Worm (Caenorhabditis elegans) whole organism, mixed stage, embryonic: ENCODE measurements around the gene inx-6.

ENCODE experiments used
- M03D4.4 ChIP-seq: sonication (generic microtip); optimal IDR thresholded peaks from 2 replicates; lab custom pipeline; 2017; ENCODE audit warnings: mild to moderate bottlenecking, missing genetic modification characterization, missing compliant biosample characterization
- bed-3 ChIP-seq: fragments of 200-800 bp; sonication (Bioruptor generic); optimal IDR thresholded peaks from 3 replicates; lab custom pipeline; 2018; ENCODE audit warnings: mild to moderate bottlenecking, missing genetic modification characterization, moderate library complexity, missing compliant biosample characterization
- blmp-1 ChIP-seq: fragments of 150-350 bp; optimal IDR thresholded peaks from 2 replicates; lab custom pipeline; 2014; ENCODE audit warnings: missing biosample characterization, missing genetic modification characterization
- ceh-39 ChIP-seq: fragments of 150-350 bp; optimal IDR thresholded peaks from 2 replicates; lab custom pipeline; 2014; ENCODE audit warnings: missing biosample characterization, missing genetic modification characterization
- ceh-43 ChIP-seq: fragments of 200-800 bp; sonication (Bioruptor generic); optimal IDR thresholded peaks from 2 replicates; lab custom pipeline; 2018; ENCODE audit warnings: mild to moderate bottlenecking, missing genetic modification characterization, moderate library complexity, missing compliant biosample characterization
- ceh-83 ChIP-seq: fragments of 200-800 bp; sonication (Bioruptor generic); optimal IDR thresholded peaks from 2 replicates; lab custom pipeline; 2018; ENCODE audit warnings: mild to moderate bottlenecking, missing genetic modification characterization, missing compliant biosample characterization
- ces-1 ChIP-seq: fragments of 150-350 bp; optimal IDR thresholded peaks from 2 replicates; lab custom pipeline; 2014; ENCODE audit warnings: missing biosample characterization, missing genetic modification reagents, missing genetic modification characterization
- cnd-1 ChIP-seq: fragments of 200-800 bp; sonication (Bioruptor generic); optimal IDR thresholded peaks from 2 replicates; lab custom pipeline; 2018; ENCODE audit warnings: mild to moderate bottlenecking, missing genetic modification characterization, missing compliant biosample characterization
- drap-1 ChIP-seq: fragments of 200-800 bp; sonication (Bioruptor generic); optimal IDR thresholded peaks from 3 replicates; lab custom pipeline; 2018; ENCODE audit warnings: mild to moderate bottlenecking, missing genetic modification characterization, missing compliant biosample characterization
- elt-1 ChIP-seq: sonication (generic microtip); optimal IDR thresholded peaks from 2 replicates; lab custom pipeline; 2017; ENCODE audit warnings: missing genetic modification characterization, mild to moderate bottlenecking, missing compliant biosample characterization, antibody characterized with exemption, moderate library complexity, borderline replicate concordance; ENCODE audit not compliant: insufficient read depth
- elt-3 ChIP-seq: fragments of 150-350 bp; optimal IDR thresholded peaks from 2 replicates; lab custom pipeline; 2014; ENCODE audit warnings: missing biosample characterization, missing genetic modification characterization
- flh-1 ChIP-seq: fragments of 200-800 bp; sonication (Bioruptor generic); optimal IDR thresholded peaks from 2 replicates; lab custom pipeline; 2018; ENCODE audit warnings: mild to moderate bottlenecking, missing genetic modification characterization, moderate library complexity, missing compliant biosample characterization
- ham-2 ChIP-seq: fragments of 200-800 bp; sonication (Bioruptor generic); optimal IDR thresholded peaks from 2 replicates; lab custom pipeline; 2018; ENCODE audit warnings: mild to moderate bottlenecking, missing genetic modification characterization, missing compliant biosample characterization
- hlh-1 ChIP-seq: fragments of 150-350 bp; optimal IDR thresholded peaks from 2 replicates; lab custom pipeline; 2014; ENCODE audit warnings: missing biosample characterization, missing genetic modification reagents, missing genetic modification characterization
- lin-13 ChIP-seq: fragments of 150-350 bp; optimal IDR thresholded peaks from 2 replicates; lab custom pipeline; 2014; ENCODE audit warnings: missing biosample characterization, missing genetic modification characterization
- lin-32 ChIP-seq: fragments of 200-800 bp; sonication (Bioruptor generic); optimal IDR thresholded peaks from 2 replicates; lab custom pipeline; 2018; ENCODE audit warnings: mild to moderate bottlenecking, missing genetic modification characterization, missing compliant biosample characterization
- lsy-2 ChIP-seq: fragments of 150-350 bp; optimal IDR thresholded peaks from 2 replicates; lab custom pipeline; 2014; ENCODE audit warnings: missing biosample characterization, missing genetic modification characterization
- mab-5 ChIP-seq: fragments of 150-350 bp; optimal IDR thresholded peaks from 2 replicates; lab custom pipeline; 2014; ENCODE audit warnings: missing biosample characterization, missing genetic modification characterization
- mep-1 ChIP-seq: fragments of 150-350 bp; optimal IDR thresholded peaks from 2 replicates; lab custom pipeline; 2017; ENCODE audit warnings: missing biosample characterization, missing genetic modification reagents, missing genetic modification characterization, inconsistent platforms
- mls-2 ChIP-seq: sonication (generic microtip); optimal IDR thresholded peaks from 2 replicates; lab custom pipeline; 2016; ENCODE audit warnings: mild to moderate bottlenecking, missing genetic modification characterization, moderate library complexity, missing compliant biosample characterization
- nhr-12 ChIP-seq: fragments of 150-350 bp; optimal IDR thresholded peaks from 2 replicates; lab custom pipeline; 2014; ENCODE audit warnings: missing biosample characterization, missing genetic modification characterization
- nhr-2 ChIP-seq: fragments of 150-350 bp; optimal IDR thresholded peaks from 2 replicates; lab custom pipeline; 2014; ENCODE audit warnings: missing biosample characterization, missing genetic modification characterization
- nhr-237 ChIP-seq: fragments of 150-350 bp; optimal IDR thresholded peaks from 2 replicates; lab custom pipeline; 2014; ENCODE audit warnings: missing biosample characterization, missing genetic modification characterization
- nhr-28 ChIP-seq: fragments of 150-350 bp; optimal IDR thresholded peaks from 2 replicates; lab custom pipeline; 2014; ENCODE audit warnings: missing biosample characterization, missing genetic modification characterization
- nhr-76 ChIP-seq: sonication (generic microtip); optimal IDR thresholded peaks from 2 replicates; lab custom pipeline; 2017; ENCODE audit warnings: missing biosample characterization, missing genetic modification characterization
- pha-4 ChIP-seq: fragments of 150-350 bp; optimal IDR thresholded peaks from 2 replicates; lab custom pipeline; 2018; ENCODE audit warnings: missing biosample characterization, missing genetic modification reagents, missing genetic modification characterization
- sem-2 ChIP-seq: fragments of 200-800 bp; sonication (Bioruptor generic); optimal IDR thresholded peaks from 2 replicates; lab custom pipeline; 2018; ENCODE audit warnings: mild to moderate bottlenecking, missing genetic modification characterization, missing compliant biosample characterization
- snpc-4 ChIP-seq: fragments of 150-350 bp; optimal IDR thresholded peaks from 2 replicates; lab custom pipeline; 2014; ENCODE audit warnings: missing biosample characterization, missing genetic modification characterization
- sptf-1 ChIP-seq: sonication (generic microtip); optimal IDR thresholded peaks from 2 replicates; lab custom pipeline; 2017; ENCODE audit warnings: mild to moderate bottlenecking, missing genetic modification characterization, moderate library complexity, missing compliant biosample characterization
- tbx-8 ChIP-seq: fragments of 200-800 bp; sonication (Bioruptor generic); optimal IDR thresholded peaks from 2 replicates; lab custom pipeline; 2018; ENCODE audit warnings: mild to moderate bottlenecking, missing genetic modification characterization, moderate library complexity, missing compliant biosample characterization
- unc-120 ChIP-seq: sonication (generic microtip); optimal IDR thresholded peaks from 2 replicates; lab custom pipeline; 2017; ENCODE audit warnings: missing genetic modification characterization, missing compliant biosample characterization; ENCODE audit not compliant: poor library complexity, severe bottlenecking
- unc-39 ChIP-seq: fragments of 150-350 bp; optimal IDR thresholded peaks from 2 replicates; lab custom pipeline; 2014; ENCODE audit warnings: missing biosample characterization, missing genetic modification characterization
- unc-62 ChIP-seq: fragments of 150-350 bp; optimal IDR thresholded peaks from 2 replicates; lab custom pipeline; 2014; ENCODE audit warnings: missing biosample characterization, missing genetic modification reagents, missing genetic modification characterization
- zip-8 ChIP-seq: fragments of 150-350 bp; optimal IDR thresholded peaks from 2 replicates; lab custom pipeline; 2014; ENCODE audit warnings: missing biosample characterization, missing genetic modification characterization
- ztf-11 ChIP-seq: fragments of 150-350 bp; optimal IDR thresholded peaks from 2 replicates; lab custom pipeline; 2014; ENCODE audit warnings: missing biosample characterization, missing genetic modification characterization

Gene inx-6

DNA sequence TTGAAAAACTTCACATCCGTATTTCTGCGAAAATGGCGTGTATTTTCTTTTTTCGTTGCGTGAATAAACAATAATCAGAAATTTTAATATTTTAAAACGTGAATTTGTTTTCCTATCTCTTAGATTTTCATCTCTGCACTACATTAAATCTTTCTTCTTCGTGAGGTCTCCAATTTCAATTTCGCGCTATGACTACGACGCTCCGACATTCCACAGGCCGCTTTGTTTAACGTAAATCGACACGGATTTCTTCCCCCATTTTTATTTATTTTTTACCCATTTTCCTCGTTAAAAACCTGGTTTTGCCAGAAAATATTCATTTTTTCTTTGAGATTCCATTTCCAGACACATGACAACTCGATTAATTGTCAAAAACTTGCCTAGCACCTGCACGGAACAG lies 21.7 kb upstream of the inx-6 start, which contains the start of the genes T23F6.3 and rbd-1:
Gene T23F6.3 (minus strand): TSS at position 120 of the 400 bp plus-strand sequence.
Gene rbd-1 (plus strand): TSS at position 346 of the 400 bp plus-strand sequence.
- no peak for TF ChIP-seq unc-62
- no peak for TF ChIP-seq bed-3 (GFP tag; lab: Kevin White, UChicago)
- no peak for TF ChIP-seq ceh-43
- no peak for TF ChIP-seq nhr-2 (tag; lab: Kevin White, UChicago)
- TF ChIP-seq nhr-28 (tag; lab: Kevin White, UChicago): no peak
- no peak for TF ChIP-seq ham-2 (GFP tag; lab: Kevin White, UChicago)
- TF ChIP-seq mab-5 (tag; lab: Kevin White, UChicago): peak; percentile 40
- no peak for TF ChIP-seq zip-8 (tag; lab: Kevin White, UChicago)
- TF ChIP-seq ceh-83: no peak
- peak; percentile 78 for TF ChIP-seq lsy-2 (tag; lab: Kevin White, UChicago)
- TF ChIP-seq ztf-11 (tag; lab: Kevin White, UChicago): no peak
- no peak for TF ChIP-seq cnd-1 (tag; lab: Kevin White, UChicago)
- no peak for TF ChIP-seq flh-1 (GFP tag; lab: Kevin White, UChicago)
- TF ChIP-seq lin-13 (tag; lab: Kevin White, UChicago): peak; percentile 74
- no peak for TF ChIP-seq tbx-8 (GFP tag; lab: Kevin White, UChicago)
- no peak for TF ChIP-seq snpc-4 (tag; lab: Kevin White, UChicago)
- no peak for TF ChIP-seq unc-120 (tag; lab: Kevin White, UChicago)
- peak; percentile 41 for TF ChIP-seq drap-1
- no peak for TF ChIP-seq ces-1 (GFP tag; lab: Kevin White, UChicago)
- no peak for TF ChIP-seq nhr-76 (tag; lab: Kevin White, UChicago)
- no peak for TF ChIP-seq elt-1 (tag; lab: Kevin White, UChicago)
- no peak for TF ChIP-seq lin-32 (GFP tag; lab: Kevin White, UChicago)
- peak; percentile 81 for TF ChIP-seq mep-1 (tag; lab: Kevin White, UChicago)
- no peak for TF ChIP-seq mls-2 (tag; lab: Kevin White, UChicago)
- TF ChIP-seq hlh-1 (tag; lab: Kevin White, UChicago): peak; percentile 5
- TF ChIP-seq pha-4 (tag; lab: Kevin White, UChicago): peak; percentile 73
- peak; percentile 81 for TF ChIP-seq nhr-237 (tag; lab: Kevin White, UChicago)
- TF ChIP-seq sptf-1 (tag; lab: Kevin White, UChicago): peak; percentile 71
- TF ChIP-seq elt-3: no peak
- TF ChIP-seq sem-2 (GFP tag; lab: Kevin White, UChicago): no peak
- no peak for TF ChIP-seq ceh-39 (tag; lab: Kevin White, UChicago)
- no peak for TF ChIP-seq unc-39 (tag; lab: Kevin White, UChicago)
- TF ChIP-seq M03D4.4: peak; percentile 10
- no peak for TF ChIP-seq blmp-1 (tag; lab: Kevin White, UChicago)
- no peak for TF ChIP-seq nhr-12 (tag; lab: Kevin White, UChicago)

DNA sequence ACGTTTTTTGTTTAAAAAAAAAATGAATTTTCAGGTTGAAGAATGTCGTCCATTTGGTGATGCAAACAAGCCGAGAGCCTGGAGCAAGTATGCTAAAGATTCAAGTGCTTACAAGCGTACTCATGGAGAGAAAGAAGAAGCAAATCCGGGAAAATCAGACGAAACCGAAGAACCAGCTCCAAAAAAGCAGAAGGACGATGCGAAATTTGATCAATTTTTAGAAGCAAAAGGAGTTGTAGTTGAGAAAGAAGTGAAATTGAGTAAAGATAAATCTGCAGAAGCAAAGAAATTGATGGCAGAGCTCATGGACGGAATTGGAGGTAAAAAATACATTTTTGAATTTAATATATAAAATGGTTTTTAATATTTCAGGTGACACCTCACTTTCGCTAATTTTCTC lies 21.2 kb upstream of the inx-6 start:
- no peak for TF ChIP-seq bed-3 (GFP tag; lab: Kevin White, UChicago)
- no peak for TF ChIP-seq ztf-11 (tag; lab: Kevin White, UChicago)
- TF ChIP-seq flh-1 (GFP tag; lab: Kevin White, UChicago): no peak

DNA sequence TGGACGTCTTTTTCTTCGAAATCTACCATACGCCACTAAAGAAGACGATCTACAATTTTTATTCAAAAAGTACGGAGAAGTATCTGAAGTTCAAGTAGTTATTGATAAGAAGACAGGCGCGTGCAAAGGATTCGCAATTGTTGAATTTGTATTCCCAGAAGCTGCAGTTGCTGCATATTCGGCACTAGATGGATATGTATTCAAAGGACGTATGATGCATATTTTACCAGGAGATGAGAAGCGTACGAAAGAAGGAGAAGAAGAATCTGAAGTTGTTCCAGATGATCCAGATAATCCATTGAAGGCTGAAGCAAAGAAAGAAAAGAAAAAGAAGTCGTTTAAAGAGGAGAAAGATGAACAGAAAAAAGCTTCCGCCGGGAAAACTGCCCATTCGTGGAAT lies 20.5 kb upstream of the inx-6 start:
- TF ChIP-seq nhr-237 (tag; lab: Kevin White, UChicago) (no peak), unc-39 (tag; lab: Kevin White, UChicago) (no peak), ceh-83 (no peak), nhr-2 (tag; lab: Kevin White, UChicago) (no peak), unc-62 (no peak), nhr-76 (tag; lab: Kevin White, UChicago) (no peak), ztf-11 (tag; lab: Kevin White, UChicago) (no peak), mls-2 (tag; lab: Kevin White, UChicago) (no peak), ces-1 (GFP tag; lab: Kevin White, UChicago) (no peak), M03D4.4 (no peak), ceh-43 (no peak), nhr-12 (tag; lab: Kevin White, UChicago) (no peak), snpc-4 (tag; lab: Kevin White, UChicago) (no peak), blmp-1 (tag; lab: Kevin White, UChicago) (no peak), sem-2 (GFP tag; lab: Kevin White, UChicago) (no peak), ham-2 (GFP tag; lab: Kevin White, UChicago) (no peak), hlh-1 (tag; lab: Kevin White, UChicago) (no peak)
- TF ChIP-seq, all 35 proteins: peak for 0
